Worm (Caenorhabditis elegans) whole organism, L4 larva: Measurements from ENCODE around the gene srw-39.

ENCODE experiments used
- F26F4.8 ChIP-seq: fragments of 200-800 bp; sonication (Bioruptor generic); conservative IDR thresholded peaks from 2 replicates; pipeline ENCODE4 v1.3.6; 2022; ENCODE audit warnings: missing genetic modification characterization, missing compliant biosample characterization
- F44E2.7 ChIP-seq: fragments of 200-800 bp; sonication (Bioruptor generic); IDR thresholded peaks from 2 replicates; pipeline ENCODE4 v2.1.2; 2022; ENCODE audit warnings: missing genetic modification characterization, missing compliant biosample characterization
- R02D3.7 ChIP-seq: fragments of 150-350 bp; sonication (generic microtip); optimal IDR thresholded peaks from 3 replicates; lab custom pipeline; 2014; ENCODE audit warnings: missing biosample characterization, missing genetic modification characterization
- T20F7.1 ChIP-seq: fragments of 200-800 bp; sonication (Bioruptor generic); optimal IDR thresholded peaks from 2 replicates; lab custom pipeline; 2018; ENCODE audit warnings: mild to moderate bottlenecking, missing genetic modification characterization, missing compliant biosample characterization
- Y5F2A.4 ChIP-seq: fragments of 200-800 bp; sonication (Bioruptor generic); optimal IDR thresholded peaks from 2 replicates; lab custom pipeline; 2018; ENCODE audit warnings: mild to moderate bottlenecking, missing genetic modification characterization, missing compliant biosample characterization
- ZK337.2 ChIP-seq: fragments of 200-800 bp; sonication (Bioruptor generic); IDR thresholded peaks from 2 replicates; pipeline ENCODE4 v1.3.6; 2022; ENCODE audit warnings: missing genetic modification reagents, missing genetic modification characterization, missing compliant biosample characterization
- aha-1 ChIP-seq: fragments of 150-350 bp; peaks from one replicate; lab custom pipeline; 2014; ENCODE audit warnings: missing biosample characterization, missing genetic modification characterization
- ama-1 ChIP-seq: fragments of 150-350 bp; optimal IDR thresholded peaks from 2 replicates; lab custom pipeline; 2014; ENCODE audit warnings: inconsistent platforms, mixed read lengths
- arid-1 ChIP-seq: fragments of 200-800 bp; sonication (Bioruptor generic); conservative IDR thresholded peaks from 2 replicates; pipeline ENCODE4 v1.3.6; 2022; ENCODE audit warnings: missing genetic modification reagents, missing genetic modification characterization, missing compliant biosample characterization
- ceh-20 ChIP-seq: fragments of 200-800 bp; sonication (Bioruptor generic); IDR thresholded peaks from 2 replicates; pipeline ENCODE4 v1.3.6; 2022; ENCODE audit warnings: missing genetic modification reagents, missing genetic modification characterization, missing compliant biosample characterization
- ceh-28 ChIP-seq: fragments of 150-350 bp; optimal IDR thresholded peaks from 2 replicates; lab custom pipeline; 2014; ENCODE audit warnings: missing biosample characterization, missing genetic modification reagents, missing genetic modification characterization
- ceh-32 ChIP-seq: sonication (generic microtip); optimal IDR thresholded peaks from 2 replicates; lab custom pipeline; 2016; ENCODE audit warnings: mild to moderate bottlenecking, missing genetic modification characterization, missing compliant biosample characterization; ENCODE audit not compliant: poor library complexity
- ceh-44 ChIP-seq: fragments of 200-800 bp; sonication (Bioruptor generic); IDR thresholded peaks from 2 replicates; pipeline ENCODE4 v1.3.6; 2022; ENCODE audit warnings: missing genetic modification reagents, missing genetic modification characterization, missing compliant biosample characterization
- ceh-62 ChIP-seq: sonication (generic microtip); optimal IDR thresholded peaks from 2 replicates; lab custom pipeline; 2017; ENCODE audit warnings: missing biosample characterization, missing genetic modification characterization
- ces-1 ChIP-seq: fragments of 150-350 bp; sonication (generic microtip); optimal IDR thresholded peaks from 4 replicates; lab custom pipeline; 2014; ENCODE audit warnings: missing biosample characterization, missing genetic modification reagents, missing genetic modification characterization
- cey-2 ChIP-seq: sonication (generic microtip); optimal IDR thresholded peaks from 3 replicates; lab custom pipeline; 2017; ENCODE audit warnings: missing genetic modification characterization, mild to moderate bottlenecking, missing compliant biosample characterization, antibody characterized with exemption, borderline replicate concordance; ENCODE audit not compliant: insufficient read depth
- ctbp-1 ChIP-seq: fragments of 200-800 bp; sonication (Bioruptor generic); IDR thresholded peaks from 2 replicates; pipeline ENCODE4 v1.3.6; 2022; ENCODE audit warnings: missing genetic modification reagents, missing genetic modification characterization, missing compliant biosample characterization
- daf-12 ChIP-seq: fragments of 150-350 bp; optimal IDR thresholded peaks from 2 replicates; lab custom pipeline; 2014; ENCODE audit warnings: missing biosample characterization, missing genetic modification reagents, missing genetic modification characterization
- daf-16 ChIP-seq, 3 experiments: sonication (generic microtip); optimal IDR thresholded peaks; 2 replicates each; lab custom pipeline; 2016 to 2017; ENCODE audit warnings: missing genetic modification characterization in 3 of 3, missing genetic modification reagents in 3 of 3, mild to moderate bottlenecking in 2 of 3, missing compliant biosample characterization in 2 of 3, missing biosample characterization in 1 of 3, moderate library complexity in 1 of 3
- dmd-8 ChIP-seq: fragments of 200-800 bp; sonication (Bioruptor generic); IDR thresholded peaks from 2 replicates; pipeline ENCODE4 v1.3.6; 2022; ENCODE audit warnings: missing genetic modification characterization, missing compliant biosample characterization
- dpl-1 ChIP-seq: fragments of 150-350 bp; optimal IDR thresholded peaks from 2 replicates; lab custom pipeline; 2014; ENCODE audit warnings: missing biosample characterization, missing genetic modification reagents, missing genetic modification characterization
- egl-43 ChIP-seq: fragments of 200-800 bp; sonication (Bioruptor generic); IDR thresholded peaks from 2 replicates; pipeline ENCODE4 v1.3.6; 2022; ENCODE audit warnings: missing genetic modification reagents, missing genetic modification characterization, missing compliant biosample characterization
- hif-1 ChIP-seq, 2 experiments: sonication (generic microtip); optimal IDR thresholded peaks; 2 replicates each; lab custom pipeline; 2016 to 2017; ENCODE audit warnings: missing compliant biosample characterization in 2 of 2, missing genetic modification characterization in 2 of 2, missing genetic modification reagents in 2 of 2, missing genotype in 2 of 2, mild to moderate bottlenecking in 1 of 2
- hlh-11 ChIP-seq: fragments of 200-800 bp; sonication (Bioruptor generic); optimal IDR thresholded peaks from 2 replicates; lab custom pipeline; 2018; ENCODE audit warnings: mild to moderate bottlenecking, missing genetic modification characterization, missing compliant biosample characterization
- lsy-2 ChIP-seq, 2 experiments: fragments of 150-350 bp in 1 of 2; sonication (generic microtip) in 1 of 2; optimal IDR thresholded peaks; 2 replicates each; lab custom pipeline; 2014 to 2017; ENCODE audit warnings: missing biosample characterization in 2 of 2, missing genetic modification characterization in 2 of 2
- mdl-1 ChIP-seq, 2 experiments: fragments of 150-350 bp in 1 of 2; sonication (generic microtip) in 1 of 2; optimal IDR thresholded peaks; 2 replicates each; lab custom pipeline; 2014 to 2017; ENCODE audit warnings: missing biosample characterization in 2 of 2, missing genetic modification characterization in 2 of 2
- mdt-29 ChIP-seq: fragments of 200-800 bp; sonication (Bioruptor generic); IDR thresholded peaks from 2 replicates; pipeline ENCODE4 v1.3.6; 2022; ENCODE audit warnings: missing genetic modification reagents, missing genetic modification characterization, missing compliant biosample characterization
- mxl-2 ChIP-seq: fragments of 200-800 bp; sonication (Bioruptor generic); conservative IDR thresholded peaks from 2 replicates; pipeline ENCODE4 v1.3.6; 2022; ENCODE audit warnings: missing genetic modification reagents, missing genetic modification characterization, missing compliant biosample characterization
- mxl-3 ChIP-seq: fragments of 200-800 bp; sonication (Bioruptor generic); optimal IDR thresholded peaks from 2 replicates; lab custom pipeline; 2018; ENCODE audit warnings: mild to moderate bottlenecking, missing genetic modification characterization, missing compliant biosample characterization
- nhr-10 ChIP-seq: fragments of 150-350 bp; optimal IDR thresholded peaks from 2 replicates; lab custom pipeline; 2014; ENCODE audit warnings: missing biosample characterization, missing genetic modification characterization
- nhr-237 ChIP-seq: sonication (generic microtip); optimal IDR thresholded peaks from 2 replicates; lab custom pipeline; 2017; ENCODE audit warnings: missing biosample characterization, missing genetic modification characterization
- nhr-42 ChIP-seq: fragments of 200-800 bp; sonication (Bioruptor generic); IDR thresholded peaks from 2 replicates; pipeline ENCODE4 v1.3.6; 2022; ENCODE audit warnings: missing genetic modification characterization, missing compliant biosample characterization
- nhr-76 ChIP-seq: fragments of 150-350 bp; optimal IDR thresholded peaks from 2 replicates; lab custom pipeline; 2014; ENCODE audit warnings: missing biosample characterization, missing genetic modification characterization
- nhr-77 ChIP-seq: fragments of 150-350 bp; optimal IDR thresholded peaks from 2 replicates; lab custom pipeline; 2014; ENCODE audit warnings: missing biosample characterization, missing genetic modification characterization
- pqm-1 ChIP-seq: sonication (generic microtip); optimal IDR thresholded peaks from 2 replicates; lab custom pipeline; 2017; ENCODE audit warnings: missing biosample characterization, missing genetic modification characterization
- saeg-2 ChIP-seq: fragments of 200-800 bp; sonication (Bioruptor generic); IDR thresholded peaks from 2 replicates; pipeline ENCODE4 v1.3.6; 2022; ENCODE audit warnings: missing genetic modification reagents, missing genetic modification characterization, missing compliant biosample characterization
- sdz-12 ChIP-seq: fragments of 200-800 bp; sonication (Bioruptor generic); optimal IDR thresholded peaks from 2 replicates; lab custom pipeline; 2018; ENCODE audit warnings: mild to moderate bottlenecking, missing genetic modification characterization, missing compliant biosample characterization
- skn-1 ChIP-seq: fragments of 150-350 bp; optimal IDR thresholded peaks from 2 replicates; lab custom pipeline; 2014; ENCODE audit warnings: missing biosample characterization, missing genetic modification characterization
- snpc-1.2 ChIP-seq: fragments of 200-800 bp; sonication (Bioruptor generic); IDR thresholded peaks from 2 replicates; pipeline ENCODE4 v1.3.6; 2022; ENCODE audit warnings: missing genetic modification reagents, missing genetic modification characterization, missing compliant biosample characterization
- snpc-4 ChIP-seq: fragments of 150-350 bp; optimal IDR thresholded peaks from 2 replicates; lab custom pipeline; 2014; ENCODE audit warnings: missing biosample characterization, missing genetic modification characterization
- spr-1 ChIP-seq: sonication (generic microtip); optimal IDR thresholded peaks from 2 replicates; lab custom pipeline; 2016; ENCODE audit warnings: mild to moderate bottlenecking, missing genetic modification characterization, missing compliant biosample characterization
- spr-3 ChIP-seq: fragments of 200-800 bp; sonication (Bioruptor generic); optimal IDR thresholded peaks from 2 replicates; lab custom pipeline; 2018; ENCODE audit warnings: mild to moderate bottlenecking, missing genetic modification characterization, missing compliant biosample characterization
- tra-1 ChIP-seq: fragments of 200-800 bp; sonication (Bioruptor generic); IDR thresholded peaks from 2 replicates; pipeline ENCODE4 v1.3.6; 2022; ENCODE audit warnings: missing genetic modification reagents, missing genetic modification characterization, missing compliant biosample characterization
- unc-130 ChIP-seq: sonication (generic microtip); optimal IDR thresholded peaks from 2 replicates; lab custom pipeline; 2016; ENCODE audit warnings: missing genetic modification reagents, missing genetic modification characterization, missing compliant biosample characterization
- unc-62 ChIP-seq, 3 experiments: fragments of 150-350 bp in 1 of 3; sonication (generic microtip); optimal IDR thresholded peaks in 2 of 3; peaks in 1 of 3; 1 replicate in 1 of 3; 2 replicates in 2 of 3; lab custom pipeline; 2014 to 2017; ENCODE audit warnings: missing biosample characterization in 3 of 3, missing genetic modification characterization in 3 of 3, missing genetic modification reagents in 3 of 3, missing genotype in 1 of 3
- vab-7 ChIP-seq: fragments of 200-800 bp; sonication (Bioruptor generic); IDR thresholded peaks from 2 replicates; pipeline ENCODE4 v1.3.6; 2022; ENCODE audit warnings: missing genetic modification reagents, missing genetic modification characterization, missing compliant biosample characterization
- zag-1 ChIP-seq: fragments of 150-350 bp; optimal IDR thresholded peaks from 2 replicates; lab custom pipeline; 2014; ENCODE audit warnings: missing biosample characterization, missing genetic modification characterization
- zfp-3 ChIP-seq: fragments of 200-800 bp; sonication (Bioruptor generic); conservative IDR thresholded peaks from 2 replicates; pipeline ENCODE4 v1.3.6; 2022; ENCODE audit warnings: missing genetic modification reagents, missing genetic modification characterization, missing compliant biosample characterization
- ztf-7 ChIP-seq: fragments of 150-350 bp; optimal IDR thresholded peaks from 2 replicates; lab custom pipeline; 2014; ENCODE audit warnings: missing biosample characterization, missing genetic modification characterization

Gene srw-39

DNA sequence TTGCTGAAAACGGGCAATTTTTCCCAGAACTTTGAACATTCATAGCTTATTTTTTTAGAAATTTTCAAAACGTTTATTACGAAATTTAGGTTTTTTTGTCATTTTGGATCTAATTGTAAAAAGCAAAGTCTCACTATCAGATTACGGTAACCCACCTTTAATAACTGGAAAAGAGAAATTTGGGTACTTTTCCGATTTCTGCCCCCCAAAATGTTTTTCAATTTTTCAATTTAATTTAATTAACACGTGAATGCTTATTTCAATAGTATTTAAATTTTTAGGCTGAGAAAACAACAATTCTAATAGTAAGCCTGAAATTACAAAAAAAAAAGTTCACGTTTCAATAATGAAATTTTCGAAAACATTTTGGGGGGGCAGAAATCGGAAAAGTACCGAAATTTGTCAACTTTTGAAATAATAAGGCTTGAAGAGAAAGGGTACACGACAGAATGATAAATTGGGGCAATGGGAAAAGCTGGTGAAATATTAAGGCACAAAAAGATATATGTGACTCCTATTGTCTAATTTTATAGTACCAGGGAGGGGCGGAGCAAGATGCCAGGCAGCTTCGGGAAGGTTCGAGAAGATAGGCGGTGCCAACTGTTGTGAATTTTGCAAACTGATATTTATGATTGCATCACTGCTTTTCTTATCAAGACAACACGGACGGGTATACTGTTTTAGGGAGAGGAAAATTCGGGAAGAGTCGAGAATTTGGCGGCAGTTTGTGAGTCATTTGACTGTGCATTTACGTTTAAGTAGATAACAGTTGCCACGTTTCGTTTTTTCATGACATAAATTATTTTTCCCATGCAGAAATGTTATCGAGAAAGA, 7.6 kb downstream of the srw-39 start, which contains the start of gene F19B2.5 (continued):
- TF ChIP-seq skn-1 (no peak), snpc-1.2 (GFP tag; lab: Robert Waterston, UW) (no peak), mdl-1 (tag; optimal IDR thresholded peaks at IDR 0.05; lab: Kevin White, UChicago) (no peak), ceh-62 (tag; lab: Kevin White, UChicago) (no peak), daf-12 (no peak), cey-2 (tag; lab: Kevin White, UChicago) (no peak), unc-62 (GFP tag; optimal IDR thresholded peaks at IDR 0.05 in 1 of 2; lab: Kevin White, UChicago) (no peak), unc-62 (tag; optimal IDR thresholded peaks at IDR 0.05; lab: Kevin White, UChicago) (no peak), nhr-10 (no peak), Y5F2A.4 (no peak), mxl-2 (GFP tag; lab: Robert Waterston, UW) (no peak), pqm-1 (peak; percentile 11), nhr-76 (no peak), saeg-2 (peak; percentile 87; the same call in 1 of the 2 replicates), aha-1 (tag; lab: Kevin White, UChicago) (peak; percentile 92), mxl-3 (GFP tag; lab: Kevin White, UChicago) (no peak), zag-1 (tag; lab: Kevin White, UChicago) (no peak), nhr-42 (GFP tag; lab: Robert Waterston, UW) (0 out of 2 replicates have a peak, but pooled peaks have one; percentile 53), ces-1 (GFP tag; lab: Kevin White, UChicago) (no peak), hif-1 (tag; optimal IDR thresholded peaks at IDR 0.05; lab: Kevin White, UChicago) (peak; percentile 33 to 48), tra-1 (GFP tag; lab: Robert Waterston, UW) (peak; percentile 90; the same call in 1 of the 2 replicates), sdz-12 (GFP tag; lab: Kevin White, UChicago) (no peak), snpc-4 (tag; lab: Kevin White, UChicago) (no peak), unc-130 (no peak), dpl-1 (peak; percentile 26), egl-43 (GFP tag; lab: Robert Waterston, UW) (no peak), T20F7.1 (GFP tag; lab: Kevin White, UChicago) (peak; percentile 49), arid-1 (GFP tag; lab: Robert Waterston, UW) (no peak), spr-3 (GFP tag; lab: Kevin White, UChicago) (no peak), ctbp-1 (GFP tag; lab: Robert Waterston, UW) (no peak), daf-16 (GFP tag; optimal IDR thresholded peaks at IDR 0.05; lab: Kevin White, UChicago) (peak in 1 of 2 experiments; percentile 97), daf-16 (tag; optimal IDR thresholded peaks at IDR 0.05; lab: Kevin White, UChicago) (peak; percentile 99), ceh-28 (tag; lab: Kevin White, UChicago) (no peak), nhr-77 (peak; percentile 49), zfp-3 (GFP tag; lab: Robert Waterston, UW) (peak; percentile 73; the same call in 1 of the 2 replicates), mdt-29 (GFP tag; lab: Robert Waterston, UW) (peak; percentile 100), spr-1 (tag; lab: Kevin White, UChicago) (no peak), F44E2.7 (GFP tag; lab: Robert Waterston, UW) (0 out of 2 replicates have a peak, but pooled peaks have one; percentile 73), ceh-32 (tag; lab: Kevin White, UChicago) (no peak), R02D3.7 (tag; lab: Kevin White, UChicago) (no peak), ZK337.2 (GFP tag; lab: Robert Waterston, UW) (no peak), ztf-7 (tag; lab: Kevin White, UChicago) (peak; percentile 25), ama-1 (lab: Kevin White, UChicago) (peak; percentile 88), vab-7 (GFP tag; lab: Robert Waterston, UW) (no peak), nhr-237 (tag; lab: Kevin White, UChicago) (no peak), lsy-2 (tag; optimal IDR thresholded peaks at IDR 0.05; lab: Kevin White, UChicago) (peak in 1 of 2 experiments; percentile 53), hlh-11 (tag; lab: Kevin White, UChicago) (peak; percentile 88), ceh-20 (GFP tag; lab: Robert Waterston, UW) (peak; percentile 89), ceh-44 (GFP tag; lab: Robert Waterston, UW) (no peak), F26F4.8 (GFP tag; lab: Robert Waterston, UW) (no peak), dmd-8 (no peak)
